Worm (Caenorhabditis elegans) whole organism, L4/young adult: Measurements from ENCODE around the gene nhr-114.

ENCODE experiments used
- W03F9.2 ChIP-seq: fragments of 150-350 bp; optimal IDR thresholded peaks from 2 replicates; lab custom pipeline; 2014; ENCODE audit warnings: missing biosample characterization, missing genetic modification characterization
- dao-5 ChIP-seq: sonication (generic microtip); optimal IDR thresholded peaks from 2 replicates; lab custom pipeline; 2016; ENCODE audit warnings: missing genotype, missing genetic modification characterization, moderate library complexity, missing compliant biosample characterization
- him-1 ChIP-seq: sonication (generic microtip); optimal IDR thresholded peaks from 2 replicates; lab custom pipeline; 2016; ENCODE audit warnings: missing genotype, missing genetic modification reagents, missing genetic modification characterization, missing compliant biosample characterization

The nhr-114 gene

ce11 chrV:4187144-4187485 lies at the start of gene nhr-114:
TSS of gene nhr-114 (plus strand) at chrV:4187202.
- TF ChIP-seq dao-5 (tag; lab: Kevin White, UChicago) (no peak), W03F9.2 (tag; lab: Kevin White, UChicago) (no peak), him-1 (tag; lab: Kevin White, UChicago) (no peak)

DNA sequence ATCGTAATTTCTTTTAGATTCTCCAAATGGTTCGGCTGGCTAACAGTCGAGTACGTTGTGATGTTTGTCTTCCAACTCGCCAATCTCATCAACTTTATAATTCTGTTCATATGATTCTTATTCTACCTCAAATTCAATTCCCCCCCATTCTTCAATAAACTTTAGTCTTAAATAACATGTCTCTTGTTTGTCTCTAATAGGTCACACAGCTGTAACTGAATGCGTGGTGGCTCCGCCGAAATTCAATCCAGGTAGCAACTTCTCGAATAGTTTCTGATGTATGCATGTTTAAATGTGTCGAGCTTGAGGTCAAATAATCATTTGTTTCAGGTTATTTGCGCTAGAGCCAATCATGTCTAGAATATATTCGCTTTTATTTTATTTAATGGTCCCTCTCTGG lies 48.3 kb upstream of the nhr-114 start, which contains the start of gene lgc-29:
Gene lgc-29, plus strand, starts transcription at position 301 of the 400 bp plus-strand sequence.
- TF ChIP-seq dao-5 (tag; lab: Kevin White, UChicago) (no peak), W03F9.2 (tag; lab: Kevin White, UChicago) (no peak), him-1 (tag; lab: Kevin White, UChicago) (no peak)

- no peak for TF ChIP-seq dao-5 (tag; lab: Kevin White, UChicago)
- no peak for TF ChIP-seq him-1 (tag; lab: Kevin White, UChicago)
- TF ChIP-seq W03F9.2 (tag; lab: Kevin White, UChicago) = peak; percentile 66
These were observed 44.0 kb upstream of the nhr-114 start for ce11 chrV:4143034-4143433.

DNA sequence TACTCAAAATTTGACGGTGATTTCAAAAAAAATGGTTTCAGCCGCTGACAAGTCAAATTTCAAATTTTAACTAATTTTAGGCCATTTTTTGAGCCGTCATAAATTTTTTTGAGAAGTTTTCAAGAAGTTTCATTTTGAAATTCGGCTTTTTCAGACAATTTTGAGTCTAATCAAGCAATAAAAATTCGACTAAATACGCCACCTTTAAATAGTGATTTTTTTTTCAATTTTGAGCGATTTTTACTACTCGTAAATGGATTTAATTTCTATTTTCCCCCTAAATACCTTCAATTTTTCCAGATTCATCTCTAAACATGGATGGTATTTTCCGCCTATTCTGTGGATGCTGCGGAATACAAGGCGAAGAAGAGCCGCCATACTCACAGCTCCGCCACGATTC lies 42.8 kb upstream of the nhr-114 start, which contains the start of gene Y45G5AL.1:
Gene Y45G5AL.1, plus strand, starts transcription at position 301 of the 400 bp plus-strand sequence.
- TF ChIP-seq him-1 (tag; lab: Kevin White, UChicago) (no peak), dao-5 (tag; lab: Kevin White, UChicago) (no peak), W03F9.2 (tag; lab: Kevin White, UChicago) (no peak)

DNA sequence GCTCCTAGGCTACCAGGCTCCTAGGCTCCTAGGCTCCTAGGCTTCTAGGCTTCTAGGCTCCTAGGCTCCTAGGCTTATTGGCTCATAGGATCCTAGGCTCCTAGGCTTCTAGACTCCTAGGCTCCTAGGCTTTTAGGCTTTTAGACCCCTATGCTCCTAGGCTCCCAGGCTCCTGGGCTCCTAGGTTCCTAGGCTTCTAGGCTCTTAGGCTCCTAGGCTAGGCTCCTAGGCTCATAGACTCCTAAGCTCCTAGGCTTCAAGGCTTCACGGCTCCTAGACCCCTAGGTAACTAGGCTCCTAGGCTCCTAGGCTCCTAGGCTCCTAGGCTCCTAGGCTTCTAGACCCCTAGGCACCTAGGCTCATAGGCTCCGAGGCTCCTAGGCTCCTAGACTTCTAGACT lies 35.6 kb upstream of the nhr-114 start:
- no peak for TF ChIP-seq W03F9.2 (tag; lab: Kevin White, UChicago)
- no peak for TF ChIP-seq him-1 (tag; lab: Kevin White, UChicago)
- no peak for TF ChIP-seq dao-5 (tag; lab: Kevin White, UChicago)

ce11 chrV:4152200-4152599 lies 34.8 kb upstream of the nhr-114 start, which contains the start of gene Y45G5AM.6:
TSS of gene Y45G5AM.6 (minus strand) at chrV:4152300.
- no peak for TF ChIP-seq him-1 (tag; lab: Kevin White, UChicago)
- no peak for TF ChIP-seq W03F9.2 (tag; lab: Kevin White, UChicago)
- TF ChIP-seq dao-5 (tag; lab: Kevin White, UChicago) = no peak

- TF ChIP-seq him-1 (tag; lab: Kevin White, UChicago) = no peak
- TF ChIP-seq dao-5 (tag; lab: Kevin White, UChicago) = no peak
- TF ChIP-seq W03F9.2 (tag; lab: Kevin White, UChicago) = no peak
These were observed 29.7 kb upstream of the nhr-114 start for ce11 chrV:4157291-4157690.

- TF ChIP-seq W03F9.2 (tag; lab: Kevin White, UChicago) (no peak), dao-5 (tag; lab: Kevin White, UChicago) (no peak), him-1 (tag; lab: Kevin White, UChicago) (no peak)
These were observed 26.9 kb upstream of the nhr-114 start, which contains the start of gene Y45G5AM.5 for ce11 chrV:4160086-4160485. TSS of gene Y45G5AM.5 (plus strand) at chrV:4160386.

DNA sequence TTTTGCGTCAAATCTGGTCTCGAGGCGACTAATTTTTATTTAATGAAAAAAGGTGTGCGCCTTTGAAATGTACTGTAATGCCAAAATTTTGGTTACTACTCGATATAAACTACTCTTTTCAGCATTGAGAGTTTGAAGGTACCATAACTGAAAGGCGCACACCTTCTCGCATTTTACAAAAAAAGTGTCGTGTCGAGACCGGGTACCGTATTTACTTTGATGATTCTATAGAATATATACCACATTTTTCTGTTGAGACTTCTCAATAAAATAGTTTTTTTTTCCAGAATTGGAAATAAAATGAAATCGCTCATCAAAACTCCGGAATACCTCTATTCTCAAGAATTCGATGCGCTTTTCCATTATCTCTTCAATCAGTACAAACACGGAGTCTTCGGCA lies 24.1 kb upstream of the nhr-114 start, which contains the start of gene Y45G5AM.4:
Gene Y45G5AM.4, plus strand, starts transcription at position 301 of the 400 bp plus-strand sequence.
- no peak for TF ChIP-seq dao-5 (tag; lab: Kevin White, UChicago)
- no peak for TF ChIP-seq W03F9.2 (tag; lab: Kevin White, UChicago)
- no peak for TF ChIP-seq him-1 (tag; lab: Kevin White, UChicago)

- TF ChIP-seq dao-5 (tag; lab: Kevin White, UChicago) (no peak), him-1 (tag; lab: Kevin White, UChicago) (no peak), W03F9.2 (tag; lab: Kevin White, UChicago) (no peak)
These were observed 22.5 kb upstream of the nhr-114 start, which contains the start of gene Y45G5AM.3 for ce11 chrV:4164504-4164959. TSS of gene Y45G5AM.3 (plus strand) at chrV:4164554.

- no peak for TF ChIP-seq dao-5 (tag; lab: Kevin White, UChicago)
- no peak for TF ChIP-seq W03F9.2 (tag; lab: Kevin White, UChicago)
- no peak for TF ChIP-seq him-1 (tag; lab: Kevin White, UChicago)
These were observed 19.0 kb upstream of the nhr-114 start for ce11 chrV:4168045-4168444.

- no peak for TF ChIP-seq him-1 (tag; lab: Kevin White, UChicago)
These were observed 17.3 kb upstream of the nhr-114 start for ce11 chrV:4169658-4170057.

DNA sequence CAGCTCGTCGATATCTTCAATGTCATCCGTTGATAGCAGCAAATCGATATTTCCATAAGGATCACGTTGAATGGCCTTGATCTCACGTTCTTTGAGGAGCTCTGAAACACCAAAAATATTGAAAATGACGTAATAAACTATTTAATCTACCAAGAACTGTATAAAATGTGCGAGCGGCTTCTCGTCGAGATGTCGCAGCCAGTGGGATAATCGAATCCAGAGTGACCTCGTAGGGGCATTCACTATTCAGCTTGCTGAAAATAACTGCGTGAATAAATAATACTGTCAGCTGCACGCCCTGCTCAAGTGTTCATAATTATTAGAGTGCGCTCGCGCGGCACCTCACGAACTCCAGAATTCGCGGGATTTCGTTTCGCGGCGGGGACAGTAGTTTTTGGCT lies 16.9 kb upstream of the nhr-114 start, which contains the start of gene Y45G5AM.7:
Gene Y45G5AM.7, minus strand, starts transcription at position 101 of the 400 bp plus-strand sequence.
- no peak for TF ChIP-seq him-1 (tag; lab: Kevin White, UChicago)
- TF ChIP-seq dao-5 (tag; lab: Kevin White, UChicago) = no peak
- TF ChIP-seq W03F9.2 (tag; lab: Kevin White, UChicago) = no peak

DNA sequence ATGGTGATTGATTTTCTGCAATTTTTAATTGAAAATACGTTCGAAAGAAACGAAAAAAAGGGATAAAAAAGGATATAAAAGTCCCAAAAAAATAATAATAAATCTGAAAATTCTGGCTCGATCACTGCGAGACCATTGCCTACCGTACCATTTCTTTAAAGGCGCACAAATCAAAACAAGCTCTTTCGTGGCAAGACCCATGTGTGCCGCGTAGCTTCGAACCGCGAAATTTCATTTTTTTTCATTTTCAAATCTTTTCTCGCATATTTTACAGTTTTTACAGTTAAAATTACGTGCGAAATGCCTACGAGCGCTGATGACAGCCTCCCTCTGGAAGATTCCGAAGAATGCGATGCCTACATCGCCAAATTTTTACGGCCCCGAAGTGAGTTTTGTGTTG lies 11.4 kb upstream of the nhr-114 start, which contains the start of the genes coh-4 and pid-5:
Gene coh-4, minus strand, starts transcription at position 17 of the 400 bp plus-strand sequence.
Gene pid-5, plus strand, starts transcription at position 259 of the 400 bp plus-strand sequence.
- TF ChIP-seq W03F9.2 (tag; lab: Kevin White, UChicago) (peak; percentile 24), dao-5 (tag; lab: Kevin White, UChicago) (no peak)
